Worm (Caenorhabditis elegans) whole organism, early embryonic: ENCODE data around the gene denn-4.

Experiments
- B0310.2 ChIP-seq: sonication (generic microtip); optimal IDR thresholded peaks from 2 replicates; lab custom pipeline; 2016; ENCODE audit warnings: mild to moderate bottlenecking, missing genetic modification characterization, missing compliant biosample characterization
- aly-1 ChIP-seq: sonication (generic microtip); optimal IDR thresholded peaks from 2 replicates; lab custom pipeline; 2016; ENCODE audit warnings: missing genetic modification characterization, missing compliant biosample characterization
- ama-1 ChIP-seq: fragments of 150-350 bp; optimal IDR thresholded peaks from 2 replicates; lab custom pipeline; 2014
- ets-7 ChIP-seq: sonication (generic microtip); optimal IDR thresholded peaks from 2 replicates; lab custom pipeline; 2016; ENCODE audit warnings: missing genotype, missing genetic modification characterization, missing compliant biosample characterization
- hmbx-1 ChIP-seq: sonication (generic microtip); optimal IDR thresholded peaks from 2 replicates; lab custom pipeline; 2016; ENCODE audit warnings: mild to moderate bottlenecking, missing genetic modification characterization, missing compliant biosample characterization
- hnd-1 ChIP-seq: sonication (generic microtip); optimal IDR thresholded peaks from 2 replicates; lab custom pipeline; 2016; ENCODE audit warnings: missing genetic modification characterization, missing compliant biosample characterization
- scrt-1 ChIP-seq: fragments of 200-800 bp; sonication (Bioruptor generic); IDR thresholded peaks from 2 replicates; pipeline ENCODE4 v1.3.6; 2022; ENCODE audit warnings: missing genetic modification characterization, missing compliant biosample characterization
- sea-1 ChIP-seq: fragments of 200-800 bp; sonication (Bioruptor generic); conservative IDR thresholded peaks from 2 replicates; pipeline ENCODE4 v1.3.6; 2022; ENCODE audit warnings: missing genetic modification characterization, missing compliant biosample characterization
- tbx-11 ChIP-seq: fragments of 200-800 bp; sonication (Bioruptor generic); IDR thresholded peaks from 2 replicates; pipeline ENCODE4 v1.3.6; 2022; ENCODE audit warnings: missing genetic modification characterization, missing compliant biosample characterization

DNA sequence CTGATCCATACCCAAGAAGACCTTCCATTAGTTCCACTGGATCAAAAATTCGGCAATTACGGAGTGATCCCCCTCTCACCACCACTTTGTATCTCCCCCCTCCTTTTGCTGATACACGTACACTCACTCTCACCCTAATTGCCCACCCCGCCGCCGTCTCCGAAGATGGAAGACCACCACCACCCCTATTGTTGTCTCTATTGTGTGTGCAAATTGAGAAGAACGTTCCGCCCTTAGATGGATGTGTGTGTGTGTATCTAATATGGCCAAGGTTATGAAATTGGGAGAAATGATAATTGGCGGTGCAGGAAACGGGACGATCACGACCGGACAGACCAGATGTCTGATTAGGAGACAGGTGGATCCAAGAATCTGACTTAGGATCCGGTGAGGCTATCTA lies 7.6 kb upstream of the denn-4 start:
- TF ChIP-seq ets-7 (tag; lab: Kevin White, UChicago) = no peak
- no peak for TF ChIP-seq scrt-1 (GFP tag; lab: Robert Waterston, UW)
- no peak for TF ChIP-seq aly-1
- TF ChIP-seq tbx-11 (GFP tag; lab: Robert Waterston, UW) = no peak
- no peak for TF ChIP-seq hmbx-1 (tag; lab: Kevin White, UChicago)
- TF ChIP-seq B0310.2 (tag; lab: Kevin White, UChicago) = no peak
- no peak for TF ChIP-seq hnd-1
- no peak for TF ChIP-seq ama-1 (lab: Kevin White, UChicago)
- TF ChIP-seq sea-1 (GFP tag; lab: Robert Waterston, UW) = no peak
